Worm (Caenorhabditis elegans) whole organism, midembryonic: ENCODE measurements around the gene asp-5.

Source experiments
- T22C8.4 ChIP-seq: fragments of 200-800 bp; sonication (Bioruptor generic); IDR thresholded peaks from 2 replicates; pipeline ENCODE4 v1.3.6; 2022; ENCODE audit warnings: missing genetic modification characterization, missing compliant biosample characterization
- cog-1 ChIP-seq: sonication (generic microtip); optimal IDR thresholded peaks from 2 replicates; lab custom pipeline; 2016; ENCODE audit warnings: missing genetic modification characterization, missing compliant biosample characterization
- flt-1 ChIP-seq: fragments of 200-800 bp; sonication (Bioruptor generic); IDR thresholded peaks from 2 replicates; pipeline ENCODE4 v1.3.6; 2022; ENCODE audit warnings: missing genetic modification characterization, missing compliant biosample characterization
- klf-2 ChIP-seq: fragments of 200-800 bp; sonication (Bioruptor generic); conservative IDR thresholded peaks from 2 replicates; pipeline ENCODE4 v1.3.6; 2022; ENCODE audit warnings: missing genetic modification reagents, missing genetic modification characterization, missing compliant biosample characterization
- med-1 ChIP-seq: sonication (generic microtip); optimal IDR thresholded peaks from 2 replicates; lab custom pipeline; 2017; ENCODE audit warnings: missing genetic modification characterization, mild to moderate bottlenecking, missing compliant biosample characterization, antibody characterized with exemption, missing genetic modification reagents; ENCODE audit not compliant: insufficient read depth
- ref-1 ChIP-seq: fragments of 200-800 bp; sonication (Bioruptor generic); conservative IDR thresholded peaks from 2 replicates; pipeline ENCODE4 v1.3.6; 2022; ENCODE audit warnings: missing genetic modification reagents, missing genetic modification characterization, missing compliant biosample characterization
- tab-1 ChIP-seq: fragments of 200-800 bp; sonication (Bioruptor generic); IDR thresholded peaks from 2 replicates; pipeline ENCODE4 v1.3.6; 2022; ENCODE audit warnings: missing genetic modification characterization, missing compliant biosample characterization
- ztf-23 ChIP-seq: fragments of 200-800 bp; sonication (Bioruptor generic); IDR thresholded peaks from 2 replicates; pipeline ENCODE4 v1.3.6; 2022; ENCODE audit warnings: missing genetic modification reagents, missing genetic modification characterization, missing compliant biosample characterization
- ztf-29 ChIP-seq: fragments of 200-800 bp; sonication (Bioruptor generic); IDR thresholded peaks from 2 replicates; pipeline ENCODE4 v1.3.6; 2022; ENCODE audit warnings: missing genetic modification reagents, missing genetic modification characterization, missing compliant biosample characterization

DNA sequence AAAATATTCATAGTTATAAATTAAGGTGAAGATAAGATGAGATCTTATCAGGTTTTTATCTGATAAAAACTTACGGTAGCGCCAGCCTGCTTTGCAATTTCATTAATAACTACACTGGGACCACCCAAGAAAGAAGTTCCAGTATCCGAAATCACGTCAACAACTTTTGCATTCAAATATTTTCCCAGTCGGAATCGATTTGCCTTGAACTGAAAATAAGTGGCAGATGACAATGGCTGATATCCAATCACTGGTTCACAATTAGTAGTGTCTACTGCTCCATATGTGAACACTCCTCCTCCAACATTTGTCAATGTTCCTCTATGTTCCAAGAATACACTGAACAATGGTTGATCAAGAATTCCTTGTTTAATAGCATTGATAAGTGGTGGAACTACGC lies 6.0 kb upstream of the asp-5 start, which contains the start of gene F21F8.5:
- no peak for TF ChIP-seq T22C8.4 (GFP tag; lab: Robert Waterston, UW)
- TF ChIP-seq tab-1: no peak
- no peak for TF ChIP-seq klf-2 (GFP tag; lab: Robert Waterston, UW)
- no peak for TF ChIP-seq flt-1 (GFP tag; lab: Robert Waterston, UW)
- TF ChIP-seq ztf-29 (GFP tag; lab: Robert Waterston, UW): no peak
- no peak for TF ChIP-seq cog-1
- TF ChIP-seq ztf-23 (GFP tag; lab: Robert Waterston, UW): no peak
- TF ChIP-seq med-1 (GFP tag; lab: Kevin White, UChicago): no peak
- TF ChIP-seq ref-1 (GFP tag; lab: Robert Waterston, UW): no peak
